Worm (Caenorhabditis elegans) whole organism, midembryonic: ENCODE data around the gene mrpl-40.

ENCODE experiments used
- T22C8.4 ChIP-seq: fragments of 200-800 bp; sonication (Bioruptor generic); IDR thresholded peaks from 2 replicates; pipeline ENCODE4 v1.3.6; 2022; ENCODE audit warnings: missing genetic modification characterization, missing compliant biosample characterization
- cog-1 ChIP-seq: sonication (generic microtip); optimal IDR thresholded peaks from 2 replicates; lab custom pipeline; 2016; ENCODE audit warnings: missing genetic modification characterization, missing compliant biosample characterization
- flt-1 ChIP-seq: fragments of 200-800 bp; sonication (Bioruptor generic); IDR thresholded peaks from 2 replicates; pipeline ENCODE4 v1.3.6; 2022; ENCODE audit warnings: missing genetic modification characterization, missing compliant biosample characterization
- klf-2 ChIP-seq: fragments of 200-800 bp; sonication (Bioruptor generic); conservative IDR thresholded peaks from 2 replicates; pipeline ENCODE4 v1.3.6; 2022; ENCODE audit warnings: missing genetic modification reagents, missing genetic modification characterization, missing compliant biosample characterization
- med-1 ChIP-seq: sonication (generic microtip); optimal IDR thresholded peaks from 2 replicates; lab custom pipeline; 2017; ENCODE audit warnings: missing genetic modification characterization, mild to moderate bottlenecking, missing compliant biosample characterization, antibody characterized with exemption, missing genetic modification reagents; ENCODE audit not compliant: insufficient read depth
- ref-1 ChIP-seq: fragments of 200-800 bp; sonication (Bioruptor generic); conservative IDR thresholded peaks from 2 replicates; pipeline ENCODE4 v1.3.6; 2022; ENCODE audit warnings: missing genetic modification reagents, missing genetic modification characterization, missing compliant biosample characterization
- tab-1 ChIP-seq: fragments of 200-800 bp; sonication (Bioruptor generic); IDR thresholded peaks from 2 replicates; pipeline ENCODE4 v1.3.6; 2022; ENCODE audit warnings: missing genetic modification characterization, missing compliant biosample characterization
- ztf-23 ChIP-seq: fragments of 200-800 bp; sonication (Bioruptor generic); IDR thresholded peaks from 2 replicates; pipeline ENCODE4 v1.3.6; 2022; ENCODE audit warnings: missing genetic modification reagents, missing genetic modification characterization, missing compliant biosample characterization
- ztf-29 ChIP-seq: fragments of 200-800 bp; sonication (Bioruptor generic); IDR thresholded peaks from 2 replicates; pipeline ENCODE4 v1.3.6; 2022; ENCODE audit warnings: missing genetic modification reagents, missing genetic modification characterization, missing compliant biosample characterization

DNA sequence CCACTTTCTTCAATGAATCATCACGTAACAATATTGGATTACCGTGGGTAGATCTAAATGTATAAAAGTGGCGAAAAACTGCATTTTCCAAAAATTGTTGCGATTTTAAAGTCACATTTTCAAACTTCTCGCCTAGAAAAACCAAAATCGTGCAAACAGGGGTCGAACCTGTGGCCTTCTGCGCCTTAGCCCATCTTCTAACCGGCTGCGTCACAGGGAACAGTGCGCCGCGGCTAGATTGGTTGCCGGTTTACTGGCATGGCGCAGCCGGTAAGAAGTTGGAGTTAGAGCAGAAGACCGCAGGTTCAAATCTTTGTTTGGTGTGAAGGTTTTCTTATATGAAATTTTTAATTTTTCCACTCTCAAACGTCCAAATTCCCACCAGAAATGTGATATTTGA, 38.3 kb upstream of the mrpl-40 start:
- TF ChIP-seq flt-1 (GFP tag; lab: Robert Waterston, UW) (no peak), klf-2 (GFP tag; lab: Robert Waterston, UW) (0 out of 2 replicates have a peak, but pooled peaks have one; percentile 39), med-1 (GFP tag; lab: Kevin White, UChicago) (no peak), ztf-23 (GFP tag; lab: Robert Waterston, UW) (no peak), ref-1 (GFP tag; lab: Robert Waterston, UW) (no peak), cog-1 (no peak), tab-1 (GFP tag; lab: Robert Waterston, UW) (no peak), ztf-29 (GFP tag; lab: Robert Waterston, UW) (no peak), T22C8.4 (no peak)
